Fruit fly (Drosophila melanogaster) Kc167 (cell line): ENCODE measurements around the gene CG14322.

Experiments used
- Myc ChIP-seq: fragments of >200 bp; optimal IDR thresholded peaks from 2 replicates; lab custom pipeline; 2017; ENCODE audit warnings: missing external identifiers
- Sin3A ChIP-seq: fragments of >200 bp; optimal IDR thresholded peaks from 2 replicates; lab custom pipeline; 2018; ENCODE audit warnings: missing external identifiers
- h ChIP-seq: fragments of >200 bp; optimal IDR thresholded peaks from 3 replicates; lab custom pipeline; 2018; ENCODE audit warnings: missing external identifiers
- insv ChIP-seq: fragments of >200 bp; optimal IDR thresholded peaks from 3 replicates; lab custom pipeline; 2018; ENCODE audit warnings: missing external identifiers
- psq ChIP-seq: fragments of >200 bp; optimal IDR thresholded peaks from 2 replicates; lab custom pipeline; 2017; ENCODE audit warnings: missing external identifiers
- ttk ChIP-seq: sonication (Bioruptor generic); optimal IDR thresholded peaks from 2 replicates; lab custom pipeline; 2017; ENCODE audit warnings: missing external identifiers

CG14322 gene

dm6 chr3R:17708778-17709476, 61.4 kb downstream of the CG14322 start:
- TF ChIP-seq psq (lab: Kevin White, UChicago), result no peak

- TF ChIP-seq psq (lab: Kevin White, UChicago), result no peak
- TF ChIP-seq h (lab: Kevin White, UChicago), result no peak
- no peak for TF ChIP-seq ttk (lab: Kevin White, UChicago)
- no peak for TF ChIP-seq Myc (lab: Kevin White, UChicago)
- no peak for TF ChIP-seq Sin3A (lab: Kevin White, UChicago)
Observed at dm6 chr3R:17709623-17710145, 62.2 kb downstream of the CG14322 start.

- TF ChIP-seq Sin3A (lab: Kevin White, UChicago), result no peak
- no peak for TF ChIP-seq h (lab: Kevin White, UChicago)
- no peak for TF ChIP-seq ttk (lab: Kevin White, UChicago)
- TF ChIP-seq Myc (lab: Kevin White, UChicago), result no peak
- TF ChIP-seq insv (lab: Kevin White, UChicago), result no peak
- no peak for TF ChIP-seq psq (lab: Kevin White, UChicago)
Observed at dm6 chr3R:17710418-17710817, 62.9 kb downstream of the CG14322 start.

dm6 chr3R:17710900-17711645, 63.6 kb downstream of the CG14322 start:
- TF ChIP-seq Myc (lab: Kevin White, UChicago) (no peak), insv (lab: Kevin White, UChicago) (no peak), h (lab: Kevin White, UChicago) (no peak), ttk (lab: Kevin White, UChicago) (no peak), Sin3A (lab: Kevin White, UChicago) (no peak)

dm6 chr3R:17711646-17711975, 64.1 kb downstream of the CG14322 start:
- TF ChIP-seq insv (lab: Kevin White, UChicago) (no peak), Myc (lab: Kevin White, UChicago) (no peak), Sin3A (lab: Kevin White, UChicago) (no peak), ttk (lab: Kevin White, UChicago) (no peak), h (lab: Kevin White, UChicago) (no peak), psq (lab: Kevin White, UChicago) (no peak)

dm6 chr3R:17712623-17713521, 65.4 kb downstream of the CG14322 start:
- TF ChIP-seq Myc (lab: Kevin White, UChicago), result no peak
- TF ChIP-seq h (lab: Kevin White, UChicago), result no peak
- no peak for TF ChIP-seq insv (lab: Kevin White, UChicago)
- no peak for TF ChIP-seq Sin3A (lab: Kevin White, UChicago)
- TF ChIP-seq psq (lab: Kevin White, UChicago), result no peak
- no peak for TF ChIP-seq ttk (lab: Kevin White, UChicago)

- TF ChIP-seq psq (lab: Kevin White, UChicago) (no peak), Sin3A (lab: Kevin White, UChicago) (no peak), insv (lab: Kevin White, UChicago) (no peak), h (lab: Kevin White, UChicago) (no peak), Myc (lab: Kevin White, UChicago) (no peak), ttk (lab: Kevin White, UChicago) (no peak)
Observed at dm6 chr3R:17714370-17714769, 66.9 kb downstream of the CG14322 start.

dm6 chr3R:17714773-17715344, 67.4 kb downstream of the CG14322 start:
- TF ChIP-seq Myc (lab: Kevin White, UChicago), result no peak
- no peak for TF ChIP-seq ttk (lab: Kevin White, UChicago)
- no peak for TF ChIP-seq insv (lab: Kevin White, UChicago)
- no peak for TF ChIP-seq psq (lab: Kevin White, UChicago)
- TF ChIP-seq Sin3A (lab: Kevin White, UChicago), result no peak
- TF ChIP-seq h (lab: Kevin White, UChicago), result no peak

- TF ChIP-seq Sin3A (lab: Kevin White, UChicago) (no peak), Myc (lab: Kevin White, UChicago) (no peak), insv (lab: Kevin White, UChicago) (no peak), psq (lab: Kevin White, UChicago) (no peak), h (lab: Kevin White, UChicago) (no peak), ttk (lab: Kevin White, UChicago) (no peak)
Observed at dm6 chr3R:17716858-17717596, 69.5 kb downstream of the CG14322 start.

- no peak for TF ChIP-seq Myc (lab: Kevin White, UChicago)
- TF ChIP-seq ttk (lab: Kevin White, UChicago), result no peak
- TF ChIP-seq h (lab: Kevin White, UChicago), result no peak
- TF ChIP-seq psq (lab: Kevin White, UChicago), result no peak
- TF ChIP-seq insv (lab: Kevin White, UChicago), result no peak
- TF ChIP-seq Sin3A (lab: Kevin White, UChicago), result no peak
Observed at dm6 chr3R:17718051-17718693, 70.7 kb downstream of the CG14322 start, which contains the start of gene osa. Gene osa, minus strand, starts transcription at chr3R:17718350.
